Fruit fly (Drosophila melanogaster) whole organism, embryonic: Measurements from ENCODE around the gene CG13670.

ENCODE experiments used
- B-H1 ChIP-seq: fragments of 200-800 bp; sonication (Bioruptor generic); IDR thresholded peaks from 3 replicates; pipeline ENCODE4 v1.3.6; 2022; ENCODE audit warnings: missing biosample characterization, missing genetic modification characterization
- CG11560 ChIP-seq: fragments of 200-800 bp; sonication (Bioruptor generic); IDR thresholded peaks from 3 replicates; pipeline ENCODE4 v1.3.6; 2022; ENCODE audit warnings: missing biosample characterization, missing genetic modification characterization
- CG13775 ChIP-seq: fragments of 200-800 bp; sonication (Bioruptor generic); optimal IDR thresholded peaks from 3 replicates; lab custom pipeline; 2017; ENCODE audit warnings: missing biosample characterization, mild to moderate bottlenecking, missing genetic modification characterization
- CG1529 ChIP-seq: fragments of 200-800 bp; sonication (Bioruptor generic); optimal IDR thresholded peaks from 3 replicates; lab custom pipeline; 2018; ENCODE audit warnings: missing biosample characterization, missing genetic modification characterization
- CG16815 ChIP-seq: fragments of 200-800 bp; sonication (Bioruptor generic); optimal IDR thresholded peaks from 3 replicates; lab custom pipeline; 2017; ENCODE audit warnings: missing biosample characterization, mild to moderate bottlenecking, missing genetic modification characterization
- CG1792 ChIP-seq: fragments of 200-800 bp; sonication (Bioruptor generic); optimal IDR thresholded peaks from 2 replicates; lab custom pipeline; 2016; ENCODE audit warnings: missing biosample characterization, missing genetic modification characterization
- CG2116 ChIP-seq: fragments of 200-800 bp; sonication (Bioruptor generic); optimal IDR thresholded peaks from 3 replicates; lab custom pipeline; 2018; ENCODE audit warnings: missing biosample characterization, mild to moderate bottlenecking, missing genetic modification characterization
- CG30431 ChIP-seq: fragments of 200-800 bp; sonication (Bioruptor generic); optimal IDR thresholded peaks from 2 replicates; lab custom pipeline; 2017; ENCODE audit warnings: missing biosample characterization, missing genetic modification characterization
- CG31365 ChIP-seq: fragments of 200-800 bp; sonication (Bioruptor generic); optimal IDR thresholded peaks from 2 replicates; lab custom pipeline; 2018; ENCODE audit warnings: missing biosample characterization, mild to moderate bottlenecking, missing genetic modification characterization
- CG3838 ChIP-seq: fragments of 200-800 bp; sonication (Bioruptor generic); optimal IDR thresholded peaks from 3 replicates; lab custom pipeline; 2016; ENCODE audit warnings: missing biosample characterization, missing genetic modification characterization
- CG4360 ChIP-seq: fragments of 200-800 bp; sonication (Bioruptor generic); IDR thresholded peaks from 2 replicates; pipeline ENCODE4 v1.3.6; 2022; ENCODE audit warnings: missing biosample characterization, missing genetic modification characterization
- CG9609 ChIP-seq: fragments of 200-800 bp; sonication (Bioruptor generic); optimal IDR thresholded peaks from 3 replicates; lab custom pipeline; 2016; ENCODE audit warnings: missing biosample characterization, missing genetic modification characterization
- D ChIP-seq, 2 experiments: fragments of 200-800 bp in 1 of 2; fragments of >200 bp in 1 of 2; sonication (Bioruptor generic) in 1 of 2; optimal IDR thresholded peaks; 2 replicates in 1 of 2; 3 replicates in 1 of 2; lab custom pipeline; 2017; ENCODE audit warnings: mild to moderate bottlenecking in 1 of 2, missing biosample characterization in 1 of 2, missing genetic modification characterization in 1 of 2, missing genetic modification reagents in 1 of 2
- Dfd ChIP-seq, 2 experiments: fragments of >200 bp; optimal IDR thresholded peaks; 2 replicates each; lab custom pipeline; 2017; ENCODE audit warnings: missing biosample characterization in 2 of 2, missing genetic modification characterization in 2 of 2
- Hand ChIP-seq: fragments of 200-800 bp; sonication (Bioruptor generic); optimal IDR thresholded peaks from 2 replicates; lab custom pipeline; 2017; ENCODE audit warnings: mild to moderate bottlenecking, missing biosample characterization, missing genetic modification reagents, missing genetic modification characterization
- Hr78 ChIP-seq, 2 experiments: fragments of 200-800 bp in 1 of 2; fragments of >200 bp in 1 of 2; sonication (Bioruptor generic) in 1 of 2; optimal IDR thresholded peaks; 2 replicates each; lab custom pipeline; 2017 to 2019; ENCODE audit warnings: missing biosample characterization in 2 of 2, missing genetic modification characterization in 2 of 2, mild to moderate bottlenecking in 1 of 2, moderate library complexity in 1 of 2
- Meics ChIP-seq: fragments of 200-800 bp; sonication (Bioruptor generic); optimal IDR thresholded peaks from 2 replicates; lab custom pipeline; 2017; ENCODE audit warnings: missing biosample characterization, mild to moderate bottlenecking, missing genetic modification characterization
- Mrtf ChIP-seq: fragments of 200-800 bp; sonication (Bioruptor generic); IDR thresholded peaks from 3 replicates; pipeline ENCODE4 v1.3.6; 2022; ENCODE audit warnings: missing biosample characterization, missing genetic modification characterization
- Nf-YA ChIP-seq: fragments of 200-800 bp; sonication (Bioruptor generic); IDR thresholded peaks from 2 replicates; pipeline ENCODE4 v1.3.6; 2022; ENCODE audit warnings: missing biosample characterization, missing genetic modification characterization
- Oli ChIP-seq: fragments of 200-800 bp; sonication (Bioruptor generic); optimal IDR thresholded peaks from 2 replicates; lab custom pipeline; 2018; ENCODE audit warnings: missing biosample characterization, mild to moderate bottlenecking, missing genetic modification characterization, moderate library complexity
- Vsx1 ChIP-seq: fragments of 200-800 bp; sonication (Bioruptor generic); optimal IDR thresholded peaks from 2 replicates; lab custom pipeline; 2017; ENCODE audit warnings: missing biosample characterization, mild to moderate bottlenecking, missing genetic modification characterization, missing genetic modification reagents
- ab ChIP-seq: fragments of 200-800 bp; sonication (Bioruptor generic); optimal IDR thresholded peaks from 2 replicates; lab custom pipeline; 2016; ENCODE audit warnings: missing biosample characterization, missing genetic modification characterization
- bigmax ChIP-seq: fragments of 200-800 bp; sonication (Bioruptor generic); optimal IDR thresholded peaks from 2 replicates; lab custom pipeline; 2018; ENCODE audit warnings: missing biosample characterization, mild to moderate bottlenecking, missing genetic modification characterization
- chif ChIP-seq, 2 experiments: fragments of 200-800 bp; sonication (Bioruptor generic); optimal IDR thresholded peaks; 3 replicates each; lab custom pipeline; 2016; ENCODE audit warnings: missing biosample characterization in 2 of 2, missing genetic modification characterization in 2 of 2
- corto ChIP-seq: fragments of 200-800 bp; sonication (Bioruptor generic); optimal IDR thresholded peaks from 2 replicates; lab custom pipeline; 2016; ENCODE audit warnings: missing biosample characterization, mild to moderate bottlenecking, missing genetic modification characterization, moderate library complexity
- dmrt11E ChIP-seq: fragments of 200-800 bp; sonication (Bioruptor generic); optimal IDR thresholded peaks from 3 replicates; lab custom pipeline; 2018; ENCODE audit warnings: missing biosample characterization, mild to moderate bottlenecking, missing genetic modification characterization, moderate library complexity
- dmrt99B ChIP-seq: fragments of 200-800 bp; sonication (Bioruptor generic); optimal IDR thresholded peaks from 2 replicates; lab custom pipeline; 2018; ENCODE audit warnings: missing biosample characterization, mild to moderate bottlenecking, missing genetic modification characterization, moderate library complexity
- fd96Cb ChIP-seq: fragments of 200-800 bp; sonication (Bioruptor generic); optimal IDR thresholded peaks from 2 replicates; lab custom pipeline; 2018; ENCODE audit warnings: missing biosample characterization, mild to moderate bottlenecking, missing genetic modification characterization, moderate library complexity
- hkb ChIP-seq, 2 experiments: fragments of 200-800 bp in 1 of 2; fragments of >200 bp in 1 of 2; sonication (Bioruptor generic) in 1 of 2; IDR thresholded peaks in 1 of 2; optimal IDR thresholded peaks in 1 of 2; 2 replicates each; pipeline versions ENCODE4 v1.3.6 to Lab custom; 2017 to 2022; ENCODE audit warnings: missing biosample characterization in 1 of 2, missing genetic modification characterization in 1 of 2
- hth ChIP-seq: fragments of >200 bp; optimal IDR thresholded peaks from 2 replicates; lab custom pipeline; 2017; ENCODE audit warnings: inconsistent platforms
- lov ChIP-seq, 2 experiments: fragments of 200-800 bp in 1 of 2; fragments of >200 bp in 1 of 2; sonication (Bioruptor generic) in 1 of 2; IDR thresholded peaks in 1 of 2; optimal IDR thresholded peaks in 1 of 2; 2 replicates in 1 of 2; 3 replicates in 1 of 2; pipeline versions ENCODE4 v1.3.6 to Lab custom; 2017 to 2022; ENCODE audit warnings: missing biosample characterization in 1 of 2, missing genetic modification characterization in 1 of 2
- nerfin-2 ChIP-seq: fragments of 200-800 bp; sonication (Bioruptor generic); IDR thresholded peaks from 2 replicates; pipeline ENCODE4 v1.3.6; 2022; ENCODE audit warnings: missing biosample characterization, missing genetic modification characterization; ENCODE audit not compliant: partially characterized antibody
- pum ChIP-seq: fragments of 200-800 bp; sonication (Bioruptor generic); optimal IDR thresholded peaks from 2 replicates; lab custom pipeline; 2016; ENCODE audit warnings: missing biosample characterization, missing genetic modification characterization
- pzg ChIP-seq: fragments of 200-800 bp; sonication (Bioruptor generic); optimal IDR thresholded peaks from 3 replicates; lab custom pipeline; 2018; ENCODE audit warnings: missing biosample characterization, mild to moderate bottlenecking, missing genetic modification characterization, moderate library complexity
- salm ChIP-seq: fragments of 200-800 bp; sonication (Bioruptor generic); optimal IDR thresholded peaks from 2 replicates; lab custom pipeline; 2018; ENCODE audit warnings: missing biosample characterization, mild to moderate bottlenecking, missing genetic modification characterization
- sc ChIP-seq, 3 experiments: fragments of >200 bp in 2 of 3; fragments of 200-800 bp in 1 of 3; sonication (Bioruptor generic) in 1 of 3; optimal IDR thresholded peaks; 2 replicates in 2 of 3; 3 replicates in 1 of 3; lab custom pipeline; 2017; ENCODE audit warnings: mild to moderate bottlenecking in 1 of 3, missing biosample characterization in 1 of 3, missing genetic modification characterization in 1 of 3, missing genetic modification reagents in 1 of 3
- seq ChIP-seq: fragments of 200-800 bp; sonication (Bioruptor generic); IDR thresholded peaks from 2 replicates; pipeline ENCODE4 v1.3.6; 2022; ENCODE audit warnings: missing biosample characterization, missing genetic modification characterization
- sim ChIP-seq: fragments of 200-800 bp; sonication (Bioruptor generic); IDR thresholded peaks from 2 replicates; pipeline ENCODE4 v1.3.6; 2022; ENCODE audit warnings: missing biosample characterization, missing genetic modification characterization
- stwl ChIP-seq: fragments of 200-800 bp; sonication (Bioruptor generic); optimal IDR thresholded peaks from 3 replicates; lab custom pipeline; 2018; ENCODE audit warnings: missing biosample characterization, mild to moderate bottlenecking, missing genetic modification characterization, moderate library complexity
- vfl ChIP-seq: fragments of 200-800 bp; sonication (Bioruptor generic); optimal IDR thresholded peaks from 2 replicates; lab custom pipeline; 2016; ENCODE audit warnings: missing biosample characterization, missing genetic modification characterization
- zen ChIP-seq: fragments of 200-800 bp; sonication (Bioruptor generic); optimal IDR thresholded peaks from 3 replicates; lab custom pipeline; 2018; ENCODE audit warnings: missing biosample characterization, mild to moderate bottlenecking, missing genetic modification characterization, moderate library complexity

Gene CG13670

dm6 chr3L:8360643-8361110 is 40.1 kb downstream of the CG13670 start, which contains the start of gene Idh (continued):
- TF ChIP-seq CG13775 (GFP tag; lab: Kevin White, UChicago) (no peak), Dfd (GFP tag; optimal IDR thresholded peaks at IDR 0.05; lab: Kevin White, UChicago) (no peak), salm (peak; percentile 13), Vsx1 (GFP tag; lab: Kevin White, UChicago) (peak; percentile 64), Nf-YA (no peak), CG2116 (GFP tag; lab: Kevin White, UChicago) (no peak), corto (GFP tag; lab: Kevin White, UChicago) (no peak), stwl (tag; lab: Kevin White, UChicago) (no peak), CG1792 (GFP tag; lab: Kevin White, UChicago) (no peak), Oli (no peak), Hand (peak; percentile 54), sc (optimal IDR thresholded peaks at IDR 0.05; lab: Kevin White, UChicago) (no peak), sc (GFP tag; optimal IDR thresholded peaks at IDR 0.05; lab: Kevin White, UChicago) (no peak), dmrt11E (tag; lab: Kevin White, UChicago) (no peak), vfl (GFP tag; lab: Kevin White, UChicago) (no peak), fd96Cb (tag; lab: Kevin White, UChicago) (no peak), ab (GFP tag; lab: Kevin White, UChicago) (no peak), nerfin-2 (peak; percentile 38; the same call in 1 of the 2 replicates), Mrtf (GFP tag; lab: Robert Waterston, UW) (no peak), zen (tag; lab: Kevin White, UChicago) (no peak), hth (lab: Kevin White, UChicago) (no peak), D (optimal IDR thresholded peaks at IDR 0.05; lab: Kevin White, UChicago) (no peak), D (GFP tag; optimal IDR thresholded peaks at IDR 0.05; lab: Kevin White, UChicago) (no peak), Hr78 (GFP tag; optimal IDR thresholded peaks at IDR 0.05; lab: Kevin White, UChicago) (peak in 1 of 2 experiments; percentile 93), dmrt99B (tag; lab: Kevin White, UChicago) (peak; percentile 21), CG4360 (GFP tag; lab: Robert Waterston, UW) (no peak), CG3838 (GFP tag; lab: Kevin White, UChicago) (no peak), CG9609 (no peak), lov (optimal IDR thresholded peaks at IDR 0.05; lab: Kevin White, UChicago) (no peak), lov (GFP tag; IDR thresholded peaks at IDR 0.05; lab: Robert Waterston, UW) (no peak), CG16815 (GFP tag; lab: Kevin White, UChicago) (no peak), hkb (optimal IDR thresholded peaks at IDR 0.05; lab: Kevin White, UChicago) (no peak), hkb (GFP tag; IDR thresholded peaks at IDR 0.05; lab: Robert Waterston, UW) (no peak), CG31365 (tag; lab: Kevin White, UChicago) (no peak), bigmax (GFP tag; lab: Kevin White, UChicago) (no peak), pum (GFP tag; lab: Kevin White, UChicago) (no peak), CG11560 (tag; lab: Robert Waterston, UW) (no peak), Meics (GFP tag; lab: Kevin White, UChicago) (peak; percentile 17), chif (GFP tag; optimal IDR thresholded peaks at IDR 0.05; lab: Kevin White, UChicago) (no peak), sim (no peak), pzg (GFP tag; lab: Kevin White, UChicago) (peak; percentile 65), CG30431 (no peak), seq (GFP tag; lab: Robert Waterston, UW) (no peak), CG1529 (GFP tag; lab: Kevin White, UChicago) (no peak), B-H1 (GFP tag; lab: Robert Waterston, UW) (no peak)
